Worm (Caenorhabditis elegans) whole organism, early embryonic: ENCODE results near the gene prcc-1.

Experiments
- F13C5.2 ChIP-seq: sonication (generic microtip); optimal IDR thresholded peaks from 2 replicates; lab custom pipeline; 2017; ENCODE audit warnings: mild to moderate bottlenecking, missing genetic modification characterization, inconsistent platforms, missing compliant biosample characterization
- aly-1 ChIP-seq: sonication (generic microtip); optimal IDR thresholded peaks from 2 replicates; lab custom pipeline; 2016; ENCODE audit warnings: missing genetic modification characterization, missing compliant biosample characterization
- ama-1 ChIP-seq: fragments of 150-350 bp; optimal IDR thresholded peaks from 2 replicates; lab custom pipeline; 2014
- ceh-36 ChIP-seq: sonication (generic microtip); optimal IDR thresholded peaks from 2 replicates; lab custom pipeline; 2016; ENCODE audit warnings: missing genetic modification characterization, inconsistent platforms, missing compliant biosample characterization
- flt-1 ChIP-seq: fragments of 200-800 bp; sonication (Bioruptor generic); IDR thresholded peaks from 2 replicates; pipeline ENCODE4 v1.3.6; 2022; ENCODE audit warnings: missing genetic modification characterization, missing compliant biosample characterization
- hmbx-1 ChIP-seq: sonication (generic microtip); optimal IDR thresholded peaks from 2 replicates; lab custom pipeline; 2016; ENCODE audit warnings: mild to moderate bottlenecking, missing genetic modification characterization, missing compliant biosample characterization
- hmg-4 ChIP-seq: fragments of 200-800 bp; sonication (Bioruptor generic); optimal IDR thresholded peaks from 2 replicates; lab custom pipeline; 2018; ENCODE audit warnings: mild to moderate bottlenecking, missing genetic modification characterization, missing compliant biosample characterization
- hnd-1 ChIP-seq: sonication (generic microtip); optimal IDR thresholded peaks from 2 replicates; lab custom pipeline; 2016; ENCODE audit warnings: missing genetic modification characterization, missing compliant biosample characterization
- pes-1 ChIP-seq: fragments of 200-800 bp; sonication (Bioruptor generic); IDR thresholded peaks from 2 replicates; pipeline ENCODE4 v1.3.6; 2022; ENCODE audit warnings: missing genetic modification reagents, missing genetic modification characterization, missing compliant biosample characterization
- scrt-1 ChIP-seq: fragments of 200-800 bp; sonication (Bioruptor generic); IDR thresholded peaks from 2 replicates; pipeline ENCODE4 v1.3.6; 2022; ENCODE audit warnings: missing genetic modification characterization, missing compliant biosample characterization
- tbx-37 ChIP-seq: fragments of 200-800 bp; sonication (Bioruptor generic); conservative IDR thresholded peaks from 2 replicates; pipeline ENCODE4 v1.3.6; 2022; ENCODE audit warnings: missing genetic modification reagents, missing genetic modification characterization, missing compliant biosample characterization

- TF ChIP-seq ama-1 (no peak), scrt-1 (GFP tag; lab: Robert Waterston, UW) (no peak), flt-1 (GFP tag; lab: Robert Waterston, UW) (no peak), F13C5.2 (tag; lab: Kevin White, UChicago) (no peak), hmbx-1 (tag; lab: Kevin White, UChicago) (no peak), aly-1 (tag; lab: Kevin White, UChicago) (no peak), tbx-37 (no peak), pes-1 (GFP tag; lab: Robert Waterston, UW) (no peak), hnd-1 (tag; lab: Kevin White, UChicago) (no peak), ceh-36 (tag; lab: Kevin White, UChicago) (no peak), hmg-4 (GFP tag; lab: Kevin White, UChicago) (no peak)
These were observed 7.9 kb downstream of the prcc-1 start for ce11 chrIV:13085675-13086074.
